Worm (Caenorhabditis elegans): ENCODE results near the gene nphp-2.

The nphp-2 gene

DNA sequence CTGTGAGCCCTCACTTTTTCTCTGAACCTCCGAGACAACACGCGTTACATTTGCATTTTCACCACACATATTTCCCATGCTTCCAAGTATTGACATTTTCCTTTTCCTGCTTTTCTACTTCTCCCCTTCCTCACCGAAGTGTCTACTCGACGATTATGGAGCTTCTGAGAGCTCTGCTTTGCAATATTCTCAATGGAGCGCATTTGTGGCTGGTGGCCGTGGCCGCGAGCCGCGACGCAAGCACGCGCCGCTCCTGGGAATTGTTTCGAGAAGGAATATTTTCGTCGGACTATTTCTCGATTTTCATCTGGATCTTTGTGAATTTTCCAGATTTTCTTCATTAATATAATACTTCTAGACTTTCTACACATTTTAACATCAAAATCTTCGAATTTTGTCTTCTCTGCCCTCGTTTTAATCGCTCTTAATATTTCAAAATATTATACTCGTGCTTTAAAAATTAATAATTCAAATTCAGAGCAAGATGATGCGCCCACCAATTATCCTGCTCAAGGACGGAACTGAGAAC lies 23.8 kb upstream of the nphp-2 start, which contains the start of the genes T10B5.4 and cct-7 (continued):
- 0 out of 2 replicates have a peak, but pooled peaks have one; percentile 33 for TF ChIP-seq ztf-6 (GFP tag; IDR thresholded peaks at IDR 0.05)
- TF ChIP-seq dox-1 (GFP tag; IDR thresholded peaks at IDR 0.05) = peak; percentile 96
- no peak for TF ChIP-seq F57A8.1 (GFP tag; optimal IDR thresholded peaks at IDR 0.05)
- no peak for TF ChIP-seq dpff-1 (tag; optimal IDR thresholded peaks at IDR 0.05)
- peak; percentile 75 for TF ChIP-seq B0019.2 (GFP tag; conservative IDR thresholded peaks at IDR 0.05)
- TF ChIP-seq ztf-26 (tag; optimal IDR thresholded peaks at IDR 0.05) = peak; percentile 24
- TF ChIP-seq T26A5.8 (tag; optimal IDR thresholded peaks at IDR 0.05) = no peak
- TF ChIP-seq ceh-79 (tag; optimal IDR thresholded peaks at IDR 0.05) = no peak
- peak; percentile 51; the same call in 1 of the 2 replicates for TF ChIP-seq hmg-1.2 (GFP tag; IDR thresholded peaks at IDR 0.05)
- no peak for TF ChIP-seq F57C9.4 (tag; optimal IDR thresholded peaks at IDR 0.05)
- no peak for TF ChIP-seq ztf-3 (GFP tag; optimal IDR thresholded peaks at IDR 0.05)
- no peak for TF ChIP-seq snpc-1.1 (tag; optimal IDR thresholded peaks at IDR 0.05; ENCODE audit: insufficient read depth)
- TF ChIP-seq ama-1 (optimal IDR thresholded peaks at IDR 0.05) = no peak
- TF ChIP-seq ama-1 (GFP tag; optimal IDR thresholded peaks at IDR 0.05) = no peak
- TF ChIP-seq ceh-58 (GFP tag; IDR thresholded peaks at IDR 0.05) = no peak
- no peak for TF ChIP-seq Y56A3A.18 (GFP tag; IDR thresholded peaks at IDR 0.05)
- no peak for TF ChIP-seq him-1 (tag; optimal IDR thresholded peaks at IDR 0.05)
- peak; percentile 42 to 66 for TF ChIP-seq let-607 (tag; optimal IDR thresholded peaks at IDR 0.05)
- TF ChIP-seq B0336.3 (GFP tag; IDR thresholded peaks at IDR 0.05) = peak; percentile 86
- peak; percentile 79 for TF ChIP-seq pbrm-1 (GFP tag; IDR thresholded peaks at IDR 0.05)
- peak; percentile 90 for TF ChIP-seq ztf-25 (GFP tag; IDR thresholded peaks at IDR 0.05)
- TF ChIP-seq hsf-1 (GFP tag; IDR thresholded peaks at IDR 0.05) = peak; percentile 92
- no peak for TF ChIP-seq sdz-38 (tag; optimal IDR thresholded peaks at IDR 0.05)
- TF ChIP-seq ztf-22 (GFP tag; optimal IDR thresholded peaks at IDR 0.05) = no peak
- TF ChIP-seq madf-3 (GFP tag; IDR thresholded peaks at IDR 0.05) = peak; percentile 99
- peak; percentile 79 for TF ChIP-seq ekl-4 (GFP tag; IDR thresholded peaks at IDR 0.05)
- no peak for TF ChIP-seq ets-4 (GFP tag; optimal IDR thresholded peaks at IDR 0.05)
- TF ChIP-seq madf-8 (GFP tag; conservative IDR thresholded peaks at IDR 0.05) = no peak
- 0 out of 2 replicates have a peak, but pooled peaks have one; percentile 30 for TF ChIP-seq C17E4.6 (GFP tag; IDR thresholded peaks at IDR 0.05)
- no peak for TF ChIP-seq gei-17 (GFP tag; optimal IDR thresholded peaks at IDR 0.05)
- peak in 2 of 3 experiments; percentile 45 to 52 for TF ChIP-seq lin-35 (GFP tag; optimal IDR thresholded peaks at IDR 0.05)
- peak; percentile 92 for TF ChIP-seq K12H6.12 (tag; optimal IDR thresholded peaks at IDR 0.05)
- TF ChIP-seq T07F8.4 (tag; optimal IDR thresholded peaks at IDR 0.05) = peak; percentile 0
- no peak for TF ChIP-seq Y95B8A.8 (GFP tag; IDR thresholded peaks at IDR 0.05)
- peak; percentile 1 for TF ChIP-seq nhr-90 (tag; optimal IDR thresholded peaks at IDR 0.05)
- TF ChIP-seq repo-1 (tag; optimal IDR thresholded peaks at IDR 0.05) = peak; percentile 13
- TF ChIP-seq F39B2.1 (GFP tag; IDR thresholded peaks at IDR 0.05) = no peak
- peak; percentile 79 for TF ChIP-seq lin-54 (GFP tag; optimal IDR thresholded peaks at IDR 0.05)
- peak; percentile 59 for TF ChIP-seq snpc-4 (GFP tag; optimal IDR thresholded peaks at IDR 0.05)
- TF ChIP-seq snpc-4 (tag; optimal IDR thresholded peaks at IDR 0.05) = peak; percentile 60 to 75 (median 65)

DNA sequence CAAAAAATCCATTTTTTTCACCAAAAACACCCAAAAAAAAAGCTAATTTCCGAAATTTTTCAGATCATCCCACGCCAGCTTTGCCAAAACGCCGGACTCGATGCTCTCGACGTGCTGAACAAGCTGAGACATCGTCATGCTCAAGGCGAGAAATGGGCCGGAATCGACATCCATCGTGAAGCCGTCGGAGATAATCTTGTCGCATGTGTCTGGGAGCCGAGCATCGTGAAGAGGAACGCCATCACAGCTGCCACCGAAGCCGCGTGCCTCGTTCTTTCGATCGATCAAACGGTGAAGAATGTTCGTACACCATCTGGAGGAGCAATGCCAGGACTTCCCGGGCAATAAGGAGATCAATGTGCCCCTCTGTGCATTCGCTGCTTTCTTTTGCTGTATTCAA lies 20.8 kb upstream of the nphp-2 start:
- TF ChIP-seq lsy-27 (tag; optimal IDR thresholded peaks at IDR 0.05; ENCODE audit: borderline replicate concordance, insufficient read depth) = no peak
- no peak for TF ChIP-seq Y67H2A.10 (GFP tag; conservative IDR thresholded peaks at IDR 0.05)
- peak; percentile 74 for TF ChIP-seq zfh-2 (GFP tag; conservative IDR thresholded peaks at IDR 0.05)
- TF ChIP-seq mcd-1 (GFP tag; IDR thresholded peaks at IDR 0.05) = 0 out of 2 replicates have a peak, but pooled peaks have one; percentile 16
- no peak for TF ChIP-seq let-526 (GFP tag; IDR thresholded peaks at IDR 0.05)
- TF ChIP-seq madf-3 (GFP tag; IDR thresholded peaks at IDR 0.05) = 0 out of 2 replicates have a peak, but pooled peaks have one; percentile 65
- TF ChIP-seq hlh-26 (GFP tag; conservative IDR thresholded peaks at IDR 0.05) = no peak
- no peak for TF ChIP-seq ztf-26 (tag; optimal IDR thresholded peaks at IDR 0.05)
- TF ChIP-seq bed-2 (GFP tag; IDR thresholded peaks at IDR 0.05) = no peak

Measured in whole organism, young adult.